Fruit fly (Drosophila melanogaster) whole organism: ENCODE results near the gene TwdlT.

Experiments used
- CG8478 ChIP-seq: fragments of >200 bp; optimal IDR thresholded peaks from 2 replicates; lab custom pipeline; 2018; ENCODE audit warnings: inconsistent platforms
- Dll ChIP-seq: fragments of >200 bp; optimal IDR thresholded peaks from 2 replicates; lab custom pipeline; 2017
- EcR ChIP-seq, 2 experiments: fragments of >200 bp; optimal IDR thresholded peaks; 2 replicates each; lab custom pipeline; 2017; ENCODE audit warnings: missing biosample characterization in 2 of 2, missing genetic modification characterization in 2 of 2, missing genetic modification reagents in 2 of 2
- pan ChIP-seq: fragments of >200 bp; optimal IDR thresholded peaks from 2 replicates; lab custom pipeline; 2017
- psq ChIP-seq: fragments of >200 bp; optimal IDR thresholded peaks from 2 replicates; lab custom pipeline; 2017
- usp ChIP-seq: fragments of >200 bp; optimal IDR thresholded peaks from 2 replicates; lab custom pipeline; 2017; ENCODE audit warnings: missing biosample characterization, missing genetic modification characterization, mixed read lengths

TwdlT gene

DNA sequence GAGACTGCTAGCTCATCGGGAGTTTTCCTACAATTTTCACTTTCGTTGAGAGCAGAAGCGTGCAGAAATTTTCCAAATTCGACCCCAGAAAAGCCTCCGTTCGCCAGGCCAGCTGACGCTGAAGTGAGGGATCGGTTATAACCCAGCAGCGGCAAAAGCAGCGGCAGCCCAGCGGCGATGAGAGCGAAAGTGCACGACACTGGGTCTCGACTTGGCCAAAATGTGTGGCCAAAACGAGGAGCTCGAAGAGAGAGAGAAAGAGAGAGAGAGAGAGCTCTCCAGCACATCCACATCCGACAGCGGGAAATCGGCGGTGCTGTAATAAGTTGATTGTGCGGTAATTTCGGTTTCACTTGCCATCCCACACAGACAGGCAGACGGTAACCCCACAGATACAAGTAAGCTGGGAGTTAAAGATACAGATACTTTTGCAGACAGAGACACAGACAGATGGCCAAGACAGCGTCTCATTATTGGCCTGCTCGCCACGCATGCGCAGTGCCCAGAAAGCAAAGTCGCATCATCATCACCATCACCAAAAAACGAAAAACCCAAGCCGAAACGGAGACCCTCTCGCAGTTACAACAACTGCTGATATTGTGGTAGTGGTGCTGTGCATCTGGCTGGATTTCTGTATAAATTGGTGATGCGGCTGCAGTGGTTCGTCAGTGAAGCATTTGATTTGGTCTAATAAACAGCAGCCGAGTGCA, at the start of gene TwdlT:
TwdlT (plus strand) TSS at position 660 of the 710 bp plus-strand sequence.
- TF ChIP-seq psq (lab: Kevin White, UChicago) (no peak), pan (lab: Kevin White, UChicago) (no peak), CG8478 (lab: Kevin White, UChicago) (no peak), usp (GFP tag; lab: Kevin White, UChicago) (no peak), EcR (GFP tag; optimal IDR thresholded peaks at IDR 0.05; lab: Kevin White, UChicago) (no peak)

DNA sequence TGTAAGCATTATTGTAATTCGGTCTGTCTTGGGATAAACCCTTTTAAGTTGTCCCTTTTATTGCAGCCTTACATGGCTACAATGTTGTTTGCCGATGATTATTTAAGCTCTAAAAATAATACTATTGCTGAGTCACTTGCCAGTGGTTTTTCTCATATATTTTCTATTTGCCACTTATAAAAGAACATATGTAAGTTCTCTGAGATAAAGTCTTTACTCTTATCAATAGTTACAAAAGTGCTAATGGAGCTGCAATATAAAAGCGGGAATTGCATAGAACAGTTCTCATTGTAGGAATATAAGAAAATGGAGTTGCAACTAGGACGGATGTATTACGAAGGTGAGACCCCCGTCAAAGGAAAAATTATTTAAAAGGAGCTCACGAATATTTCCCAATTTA, 49.6 kb upstream of the TwdlT start, which contains the start of gene CG31077:
CG31077 (plus strand) TSS at position 301 of the 400 bp plus-strand sequence.
- TF ChIP-seq EcR (GFP tag; optimal IDR thresholded peaks at IDR 0.05; lab: Kevin White, UChicago): no peak
- TF ChIP-seq psq (lab: Kevin White, UChicago): no peak
- TF ChIP-seq pan (lab: Kevin White, UChicago): no peak
- no peak for TF ChIP-seq Dll (lab: Kevin White, UChicago)
- TF ChIP-seq usp (GFP tag; lab: Kevin White, UChicago): no peak
- TF ChIP-seq CG8478 (lab: Kevin White, UChicago): no peak

DNA sequence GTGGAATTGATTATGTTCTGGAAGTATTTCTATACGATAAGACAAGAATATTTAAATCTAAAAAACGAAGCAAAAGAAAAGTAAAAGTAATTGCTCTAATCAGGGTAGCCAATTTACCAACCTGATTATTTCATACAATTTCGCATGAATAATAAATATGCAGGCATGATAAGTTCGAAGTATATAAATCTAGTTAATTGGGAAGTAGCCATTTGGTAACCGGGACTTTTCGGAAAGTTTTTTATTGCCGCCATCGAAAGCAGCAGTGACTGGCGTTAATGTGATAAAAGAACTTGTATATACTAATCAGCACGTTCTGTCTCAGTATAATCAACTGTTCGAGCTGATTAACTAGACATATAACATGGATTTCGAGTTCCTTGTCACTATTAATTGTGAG, 46.2 kb upstream of the TwdlT start:
- TF ChIP-seq EcR (GFP tag; optimal IDR thresholded peaks at IDR 0.05; lab: Kevin White, UChicago) (no peak), psq (lab: Kevin White, UChicago) (no peak), CG8478 (lab: Kevin White, UChicago) (no peak), usp (GFP tag; lab: Kevin White, UChicago) (no peak), Dll (lab: Kevin White, UChicago) (no peak), pan (lab: Kevin White, UChicago) (no peak)

DNA sequence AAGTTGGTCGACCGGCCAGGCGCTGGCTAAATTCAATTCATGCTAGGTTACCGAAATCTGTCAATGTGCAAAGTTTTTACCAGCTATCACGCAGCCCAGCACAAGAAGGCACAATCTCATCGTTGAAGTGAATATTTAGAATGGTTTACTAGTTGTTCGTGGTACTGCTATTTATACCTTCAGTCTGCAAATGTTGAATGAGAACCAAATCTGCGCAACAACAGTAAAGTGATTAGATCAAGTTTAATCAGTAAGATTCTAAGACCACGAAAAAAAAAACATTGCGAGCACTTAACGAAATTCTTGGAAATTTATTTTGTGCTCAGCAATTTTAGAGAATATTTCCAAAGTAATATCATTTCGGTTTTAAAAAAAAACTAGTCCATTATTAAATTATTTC, 43.7 kb upstream of the TwdlT start, which contains the start of gene CG6296:
CG6296 (minus strand) TSS at position 132 of the 400 bp plus-strand sequence.
- TF ChIP-seq Dll (lab: Kevin White, UChicago) (no peak), psq (lab: Kevin White, UChicago) (no peak)

DNA sequence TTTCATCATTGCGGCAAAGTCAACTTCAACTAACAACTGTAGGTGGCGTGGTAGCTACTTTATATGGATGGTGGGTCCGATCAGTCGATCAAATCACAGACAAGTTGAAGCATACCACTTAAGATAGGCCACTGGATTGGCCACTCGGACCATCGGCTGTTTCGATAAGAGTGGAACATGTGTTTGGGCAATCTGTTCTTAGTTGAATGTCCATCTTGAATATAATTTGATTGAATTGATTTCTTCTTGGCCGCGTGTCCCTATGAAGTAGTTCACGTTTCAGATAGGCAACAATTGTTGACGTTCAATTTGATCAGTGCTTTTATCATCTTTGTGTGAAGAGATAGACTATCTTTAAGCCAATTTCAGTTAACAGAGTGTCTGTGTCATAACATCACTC, 42.0 kb upstream of the TwdlT start, which contains the start of gene CG6295:
CG6295 (minus strand) TSS at position 34 of the 400 bp plus-strand sequence.
- TF ChIP-seq EcR (GFP tag; optimal IDR thresholded peaks at IDR 0.05; lab: Kevin White, UChicago): no peak
- TF ChIP-seq pan (lab: Kevin White, UChicago): no peak

DNA sequence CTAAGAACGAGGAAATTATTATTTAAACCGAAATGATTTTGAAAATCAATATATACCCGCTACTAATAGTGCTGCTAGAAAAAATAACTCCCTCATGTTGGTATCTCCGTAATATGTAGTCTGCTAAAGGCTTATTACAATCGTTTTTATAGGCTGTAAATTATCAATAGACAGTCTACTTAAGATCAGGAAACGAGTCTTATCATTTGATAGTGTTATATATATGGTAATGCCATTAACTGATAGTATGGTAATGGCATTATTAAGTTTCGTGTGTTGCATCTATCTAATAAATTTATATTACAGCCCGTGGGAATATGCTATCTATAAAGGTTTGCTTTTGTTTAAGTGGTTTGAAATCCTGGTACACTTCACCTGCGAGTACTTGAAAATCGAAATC, 30.8 kb upstream of the TwdlT start, which contains the start of gene CG17192:
CG17192 (minus strand) TSS at position 101 of the 400 bp plus-strand sequence.
- TF ChIP-seq psq (lab: Kevin White, UChicago): no peak
- TF ChIP-seq pan (lab: Kevin White, UChicago): no peak
- no peak for TF ChIP-seq CG8478 (lab: Kevin White, UChicago)
- TF ChIP-seq usp (GFP tag; lab: Kevin White, UChicago): no peak
- no peak for TF ChIP-seq EcR (GFP tag; optimal IDR thresholded peaks at IDR 0.05; lab: Kevin White, UChicago)

DNA sequence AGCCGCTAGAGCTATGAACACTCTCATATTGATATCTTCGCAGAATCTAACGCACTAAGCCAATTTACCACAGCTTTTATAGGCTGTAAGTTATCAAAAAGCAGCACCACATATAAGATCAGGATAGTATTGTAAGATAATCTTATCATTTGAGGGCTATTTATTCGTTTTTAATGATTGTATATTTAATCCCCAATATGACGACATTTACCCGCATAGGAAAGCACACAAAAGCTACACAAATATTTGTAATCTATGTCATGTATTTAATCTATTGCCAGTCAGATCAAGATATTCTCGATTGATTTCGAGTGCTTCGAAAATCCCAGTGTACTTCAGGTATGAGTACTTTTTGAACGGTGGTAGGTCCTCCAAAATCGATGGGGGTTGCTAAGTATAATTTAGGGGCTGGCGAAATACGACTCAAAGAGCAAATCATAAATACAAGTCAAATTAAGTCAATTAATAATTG, 29.3 kb upstream of the TwdlT start, which contains the start of gene CG17191:
CG17191 (minus strand) TSS at position 51 of the 472 bp plus-strand sequence.
- no peak for TF ChIP-seq EcR (GFP tag; optimal IDR thresholded peaks at IDR 0.05; lab: Kevin White, UChicago)
- no peak for TF ChIP-seq psq (lab: Kevin White, UChicago)
- no peak for TF ChIP-seq Dll (lab: Kevin White, UChicago)
- no peak for TF ChIP-seq CG8478 (lab: Kevin White, UChicago)
- no peak for TF ChIP-seq pan (lab: Kevin White, UChicago)
- TF ChIP-seq usp (GFP tag; lab: Kevin White, UChicago): no peak

DNA sequence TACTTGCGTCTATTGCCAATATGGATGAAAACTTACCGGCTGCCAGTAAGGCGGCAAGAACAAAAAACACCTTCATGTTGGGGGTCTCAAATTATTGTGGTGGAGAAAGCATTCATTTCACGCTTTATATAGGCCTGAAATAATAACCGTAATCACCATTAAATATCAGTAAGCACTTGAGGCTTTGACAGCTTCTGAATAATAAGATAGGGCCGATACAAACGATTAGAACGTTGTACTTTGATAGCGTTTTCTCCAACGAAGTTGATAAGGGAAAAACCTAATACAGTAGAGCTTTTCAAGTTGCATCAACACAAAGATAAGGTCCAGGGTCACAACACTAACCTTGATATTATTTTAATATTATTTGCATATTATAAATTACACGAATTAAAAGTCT, 27.7 kb upstream of the TwdlT start, which contains the start of gene CG6283:
CG6283 (minus strand) TSS at position 101 of the 400 bp plus-strand sequence.
- TF ChIP-seq EcR (GFP tag; optimal IDR thresholded peaks at IDR 0.05; lab: Kevin White, UChicago) (no peak), CG8478 (lab: Kevin White, UChicago) (no peak), psq (lab: Kevin White, UChicago) (no peak), pan (lab: Kevin White, UChicago) (no peak), usp (GFP tag; lab: Kevin White, UChicago) (no peak)

DNA sequence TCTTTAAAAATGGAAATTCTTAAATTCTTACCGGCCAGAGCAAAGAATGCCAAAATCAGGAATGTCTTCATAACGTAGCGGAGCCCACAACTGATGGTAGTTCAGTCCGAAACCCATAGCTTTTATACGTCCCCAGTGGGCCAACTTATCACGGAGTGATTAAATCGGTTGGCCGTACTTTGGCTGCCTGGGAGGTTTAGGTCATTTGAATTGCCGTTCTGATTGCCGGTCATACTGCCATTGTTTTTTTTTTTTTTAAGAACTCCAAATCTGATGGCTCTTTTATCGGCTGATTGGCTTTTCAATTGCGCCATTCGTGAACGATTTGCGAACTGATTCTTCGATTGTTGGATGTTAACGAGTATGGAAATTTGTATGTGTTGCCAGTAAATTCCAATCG, 25.9 kb upstream of the TwdlT start, which contains the start of gene CG6277:
CG6277 (minus strand) TSS at position 101 of the 400 bp plus-strand sequence.
- TF ChIP-seq pan (lab: Kevin White, UChicago) (no peak), Dll (lab: Kevin White, UChicago) (no peak), CG8478 (lab: Kevin White, UChicago) (no peak), usp (GFP tag; lab: Kevin White, UChicago) (no peak), EcR (GFP tag; optimal IDR thresholded peaks at IDR 0.05; lab: Kevin White, UChicago) (no peak), psq (lab: Kevin White, UChicago) (no peak)

DNA sequence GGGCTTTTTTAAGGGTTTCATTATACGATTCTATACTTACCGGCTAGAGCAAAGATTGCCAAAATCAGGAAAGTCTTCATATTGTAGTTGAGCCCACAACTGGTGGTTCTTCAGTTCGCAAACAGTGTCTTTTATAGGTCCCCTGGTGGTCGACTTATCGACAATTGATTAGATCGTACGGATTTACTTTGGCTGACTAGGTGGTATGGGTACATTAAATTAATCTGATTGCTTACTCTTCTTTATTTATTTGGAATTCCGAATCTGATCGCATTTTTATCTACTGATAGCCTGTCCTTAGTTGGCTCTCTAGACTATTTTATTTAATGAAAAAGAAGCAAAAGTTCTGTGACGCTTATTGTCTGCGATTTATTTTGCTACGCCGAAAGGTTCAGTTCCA, 23.0 kb upstream of the TwdlT start, which contains the start of gene CG6271:
CG6271 (minus strand) TSS at position 101 of the 400 bp plus-strand sequence.
- TF ChIP-seq usp (GFP tag; lab: Kevin White, UChicago) (no peak), CG8478 (lab: Kevin White, UChicago) (no peak), pan (lab: Kevin White, UChicago) (no peak), psq (lab: Kevin White, UChicago) (no peak), EcR (GFP tag; optimal IDR thresholded peaks at IDR 0.05; lab: Kevin White, UChicago) (no peak), Dll (lab: Kevin White, UChicago) (no peak)

DNA sequence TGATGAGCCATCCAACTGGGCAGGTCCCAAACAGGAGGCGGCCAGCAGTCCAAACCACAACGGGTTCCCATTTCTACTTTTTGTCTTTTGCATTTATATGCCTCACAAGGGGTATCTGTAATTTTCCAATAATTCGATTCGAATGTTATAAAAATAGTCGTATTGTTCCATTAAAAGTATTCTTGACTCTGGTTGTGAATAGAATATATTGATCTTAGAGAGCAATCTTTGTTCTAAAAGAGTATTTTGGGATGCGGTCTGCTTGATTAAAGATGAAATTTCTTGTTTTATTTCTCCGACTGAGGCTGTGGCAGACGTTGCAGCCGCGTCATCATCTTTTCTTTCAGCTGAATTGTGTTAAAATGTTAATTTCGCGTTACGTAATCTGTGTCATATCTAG, 15.1 kb upstream of the TwdlT start:
- no peak for TF ChIP-seq pan (lab: Kevin White, UChicago)
- TF ChIP-seq psq (lab: Kevin White, UChicago): no peak
- no peak for TF ChIP-seq usp (GFP tag; lab: Kevin White, UChicago)
- no peak for TF ChIP-seq EcR (GFP tag; optimal IDR thresholded peaks at IDR 0.05; lab: Kevin White, UChicago)
- no peak for TF ChIP-seq CG8478 (lab: Kevin White, UChicago)
- TF ChIP-seq Dll (lab: Kevin White, UChicago): no peak
